Worm (Caenorhabditis elegans) whole organism, mixed stage, embryonic: ENCODE data around the gene ZK1128.7.
A peak's percentile ranks its signal among the peaks of the same experiment; 100 is the strongest.

Source experiments
- M03D4.4 ChIP-seq: sonication (generic microtip); optimal IDR thresholded peaks from 2 replicates; lab custom pipeline; 2017; ENCODE audit warnings: mild to moderate bottlenecking, missing genetic modification characterization, missing compliant biosample characterization
- bed-3 ChIP-seq: fragments of 200-800 bp; sonication (Bioruptor generic); optimal IDR thresholded peaks from 3 replicates; lab custom pipeline; 2018; ENCODE audit warnings: mild to moderate bottlenecking, missing genetic modification characterization, moderate library complexity, missing compliant biosample characterization
- ceh-39 ChIP-seq: fragments of 150-350 bp; optimal IDR thresholded peaks from 2 replicates; lab custom pipeline; 2014; ENCODE audit warnings: missing biosample characterization, missing genetic modification characterization
- ceh-43 ChIP-seq: fragments of 200-800 bp; sonication (Bioruptor generic); optimal IDR thresholded peaks from 2 replicates; lab custom pipeline; 2018; ENCODE audit warnings: mild to moderate bottlenecking, missing genetic modification characterization, moderate library complexity, missing compliant biosample characterization
- ces-1 ChIP-seq: fragments of 150-350 bp; optimal IDR thresholded peaks from 2 replicates; lab custom pipeline; 2014; ENCODE audit warnings: missing biosample characterization, missing genetic modification reagents, missing genetic modification characterization
- cnd-1 ChIP-seq: fragments of 200-800 bp; sonication (Bioruptor generic); optimal IDR thresholded peaks from 2 replicates; lab custom pipeline; 2018; ENCODE audit warnings: mild to moderate bottlenecking, missing genetic modification characterization, missing compliant biosample characterization
- drap-1 ChIP-seq: fragments of 200-800 bp; sonication (Bioruptor generic); optimal IDR thresholded peaks from 3 replicates; lab custom pipeline; 2018; ENCODE audit warnings: mild to moderate bottlenecking, missing genetic modification characterization, missing compliant biosample characterization
- elt-1 ChIP-seq: sonication (generic microtip); optimal IDR thresholded peaks from 2 replicates; lab custom pipeline; 2017; ENCODE audit warnings: missing genetic modification characterization, mild to moderate bottlenecking, missing compliant biosample characterization, antibody characterized with exemption, moderate library complexity, borderline replicate concordance; ENCODE audit not compliant: insufficient read depth
- elt-3 ChIP-seq: fragments of 150-350 bp; optimal IDR thresholded peaks from 2 replicates; lab custom pipeline; 2014; ENCODE audit warnings: missing biosample characterization, missing genetic modification characterization
- flh-1 ChIP-seq: fragments of 200-800 bp; sonication (Bioruptor generic); optimal IDR thresholded peaks from 2 replicates; lab custom pipeline; 2018; ENCODE audit warnings: mild to moderate bottlenecking, missing genetic modification characterization, moderate library complexity, missing compliant biosample characterization
- ham-2 ChIP-seq: fragments of 200-800 bp; sonication (Bioruptor generic); optimal IDR thresholded peaks from 2 replicates; lab custom pipeline; 2018; ENCODE audit warnings: mild to moderate bottlenecking, missing genetic modification characterization, missing compliant biosample characterization
- lin-13 ChIP-seq: fragments of 150-350 bp; optimal IDR thresholded peaks from 2 replicates; lab custom pipeline; 2014; ENCODE audit warnings: missing biosample characterization, missing genetic modification characterization
- lin-32 ChIP-seq: fragments of 200-800 bp; sonication (Bioruptor generic); optimal IDR thresholded peaks from 2 replicates; lab custom pipeline; 2018; ENCODE audit warnings: mild to moderate bottlenecking, missing genetic modification characterization, missing compliant biosample characterization
- lsy-2 ChIP-seq: fragments of 150-350 bp; optimal IDR thresholded peaks from 2 replicates; lab custom pipeline; 2014; ENCODE audit warnings: missing biosample characterization, missing genetic modification characterization
- mep-1 ChIP-seq: fragments of 150-350 bp; optimal IDR thresholded peaks from 2 replicates; lab custom pipeline; 2017; ENCODE audit warnings: missing biosample characterization, missing genetic modification reagents, missing genetic modification characterization, inconsistent platforms
- mls-2 ChIP-seq: sonication (generic microtip); optimal IDR thresholded peaks from 2 replicates; lab custom pipeline; 2016; ENCODE audit warnings: mild to moderate bottlenecking, missing genetic modification characterization, moderate library complexity, missing compliant biosample characterization
- nhr-2 ChIP-seq: fragments of 150-350 bp; optimal IDR thresholded peaks from 2 replicates; lab custom pipeline; 2014; ENCODE audit warnings: missing biosample characterization, missing genetic modification characterization
- nhr-237 ChIP-seq: fragments of 150-350 bp; optimal IDR thresholded peaks from 2 replicates; lab custom pipeline; 2014; ENCODE audit warnings: missing biosample characterization, missing genetic modification characterization
- nhr-76 ChIP-seq: sonication (generic microtip); optimal IDR thresholded peaks from 2 replicates; lab custom pipeline; 2017; ENCODE audit warnings: missing biosample characterization, missing genetic modification characterization
- pha-4 ChIP-seq: fragments of 150-350 bp; optimal IDR thresholded peaks from 2 replicates; lab custom pipeline; 2018; ENCODE audit warnings: missing biosample characterization, missing genetic modification reagents, missing genetic modification characterization
- snpc-4 ChIP-seq: fragments of 150-350 bp; optimal IDR thresholded peaks from 2 replicates; lab custom pipeline; 2014; ENCODE audit warnings: missing biosample characterization, missing genetic modification characterization
- sptf-1 ChIP-seq: sonication (generic microtip); optimal IDR thresholded peaks from 2 replicates; lab custom pipeline; 2017; ENCODE audit warnings: mild to moderate bottlenecking, missing genetic modification characterization, moderate library complexity, missing compliant biosample characterization
- tbx-8 ChIP-seq: fragments of 200-800 bp; sonication (Bioruptor generic); optimal IDR thresholded peaks from 2 replicates; lab custom pipeline; 2018; ENCODE audit warnings: mild to moderate bottlenecking, missing genetic modification characterization, moderate library complexity, missing compliant biosample characterization
- unc-120 ChIP-seq: sonication (generic microtip); optimal IDR thresholded peaks from 2 replicates; lab custom pipeline; 2017; ENCODE audit warnings: missing genetic modification characterization, missing compliant biosample characterization; ENCODE audit not compliant: poor library complexity, severe bottlenecking
- unc-62 ChIP-seq: fragments of 150-350 bp; optimal IDR thresholded peaks from 2 replicates; lab custom pipeline; 2014; ENCODE audit warnings: missing biosample characterization, missing genetic modification reagents, missing genetic modification characterization
- zip-8 ChIP-seq: fragments of 150-350 bp; optimal IDR thresholded peaks from 2 replicates; lab custom pipeline; 2014; ENCODE audit warnings: missing biosample characterization, missing genetic modification characterization

The ZK1128.7 gene

ce11 chrIII:10118818-10119217, 18.0 kb upstream of the ZK1128.7 start, which contains the start of gene ZK1128.3:
TSS of gene ZK1128.3 (minus strand) at chrIII:10118918.
- TF ChIP-seq ces-1 (GFP tag; lab: Kevin White, UChicago) (no peak), cnd-1 (no peak), bed-3 (GFP tag; lab: Kevin White, UChicago) (no peak), pha-4 (tag; lab: Kevin White, UChicago) (no peak), lin-32 (GFP tag; lab: Kevin White, UChicago) (no peak), sptf-1 (no peak), snpc-4 (tag; lab: Kevin White, UChicago) (no peak), lsy-2 (tag; lab: Kevin White, UChicago) (no peak), M03D4.4 (tag; lab: Kevin White, UChicago) (no peak)

ce11 chrIII:10120076-10120831, 16.6 kb upstream of the ZK1128.7 start, which contains the start of the genes gtf-2H3 and ham-3:
TSS of gene gtf-2H3 (minus strand) at chrIII:10120148.
TSS of gene ham-3 (plus strand) at chrIII:10120781.
- no peak for TF ChIP-seq zip-8 (tag; lab: Kevin White, UChicago)
- peak; percentile 47 for TF ChIP-seq ces-1 (GFP tag; lab: Kevin White, UChicago)
- no peak for TF ChIP-seq mls-2 (tag; lab: Kevin White, UChicago)
- no peak for TF ChIP-seq unc-120 (tag; lab: Kevin White, UChicago)
- TF ChIP-seq snpc-4 (tag; lab: Kevin White, UChicago): no peak
- TF ChIP-seq pha-4 (tag; lab: Kevin White, UChicago): no peak
- TF ChIP-seq M03D4.4 (tag; lab: Kevin White, UChicago): no peak

- peak; percentile 79 for TF ChIP-seq ces-1 (GFP tag; lab: Kevin White, UChicago)
- no peak for TF ChIP-seq nhr-76 (tag; lab: Kevin White, UChicago)
- TF ChIP-seq ceh-43: no peak
- TF ChIP-seq elt-1 (tag; lab: Kevin White, UChicago): no peak
- TF ChIP-seq lsy-2 (tag; lab: Kevin White, UChicago): peak; percentile 14
- peak; percentile 65 for TF ChIP-seq lin-13
- no peak for TF ChIP-seq nhr-237 (tag; lab: Kevin White, UChicago)
- TF ChIP-seq flh-1 (GFP tag; lab: Kevin White, UChicago): no peak
- TF ChIP-seq mls-2 (tag; lab: Kevin White, UChicago): peak; percentile 38
- peak; percentile 68 for TF ChIP-seq sptf-1
- no peak for TF ChIP-seq tbx-8 (GFP tag; lab: Kevin White, UChicago)
- no peak for TF ChIP-seq unc-62 (GFP tag; lab: Kevin White, UChicago)
- TF ChIP-seq M03D4.4 (tag; lab: Kevin White, UChicago): peak; percentile 48
- peak; percentile 10 for TF ChIP-seq cnd-1
- TF ChIP-seq lin-32 (GFP tag; lab: Kevin White, UChicago): peak; percentile 24
- TF ChIP-seq mep-1 (tag; lab: Kevin White, UChicago): peak; percentile 60
- TF ChIP-seq unc-120 (tag; lab: Kevin White, UChicago): peak; percentile 22
- no peak for TF ChIP-seq ham-2 (GFP tag; lab: Kevin White, UChicago)
- no peak for TF ChIP-seq nhr-2 (tag; lab: Kevin White, UChicago)
- no peak for TF ChIP-seq pha-4 (tag; lab: Kevin White, UChicago)
- peak; percentile 21 for TF ChIP-seq drap-1 (GFP tag; lab: Kevin White, UChicago)
Observed at ce11 chrIII:10123586-10124233, 13.1 kb upstream of the ZK1128.7 start, which contains the start of gene ttll-4. TSS of gene ttll-4 (plus strand) at chrIII:10124183.

- no peak for TF ChIP-seq sptf-1
- TF ChIP-seq nhr-237 (tag; lab: Kevin White, UChicago): no peak
- no peak for TF ChIP-seq ham-2 (GFP tag; lab: Kevin White, UChicago)
- TF ChIP-seq lin-13: no peak
- no peak for TF ChIP-seq ces-1 (GFP tag; lab: Kevin White, UChicago)
- no peak for TF ChIP-seq ceh-39
- TF ChIP-seq elt-3 (tag; lab: Kevin White, UChicago): no peak
Observed at ce11 chrIII:10126375-10126774, 10.4 kb upstream of the ZK1128.7 start.
